Fruit fly (Drosophila melanogaster): ENCODE measurements around the gene Taf3.
A peak's percentile ranks its signal among the peaks of the same experiment; 100 is the strongest.

Gene Taf3

dm6 chr4:416288-416687, 50.3 kb downstream of the Taf3 start (continued):
- TF ChIP-seq sug (tag; optimal IDR thresholded peaks at IDR 0.05) (peak; percentile 44), CG14050 (GFP tag; IDR thresholded peaks at IDR 0.05) (no peak), CG30431 (GFP tag; optimal IDR thresholded peaks at IDR 0.05) (no peak), CG1529 (GFP tag; optimal IDR thresholded peaks at IDR 0.05) (no peak), CG12104 (GFP tag; optimal IDR thresholded peaks at IDR 0.05) (no peak), CG1792 (GFP tag; optimal IDR thresholded peaks at IDR 0.05) (no peak), Nf-YC (tag; optimal IDR thresholded peaks at IDR 0.05) (peak; percentile 49), HmgZ (tag; optimal IDR thresholded peaks at IDR 0.05) (peak; percentile 8), pan (optimal IDR thresholded peaks at IDR 0.05) (no peak), pan (GFP tag; optimal IDR thresholded peaks at IDR 0.05 in 1 of 2, IDR thresholded peaks at IDR 0.05 in 1 of 2) (no peak), Stat92E (GFP tag; optimal IDR thresholded peaks at IDR 0.05) (no peak), sd (tag; optimal IDR thresholded peaks at IDR 0.05) (no peak), sisA (GFP tag; IDR thresholded peaks at IDR 0.05) (no peak), br (optimal IDR thresholded peaks at IDR 0.05) (no peak), exex (tag; optimal IDR thresholded peaks at IDR 0.05) (no peak), Doc2 (GFP tag; IDR thresholded peaks at IDR 0.05) (no peak), NfI (GFP tag; optimal IDR thresholded peaks at IDR 0.05) (no peak), CG8478 (optimal IDR thresholded peaks at IDR 0.05) (no peak), Ets97D (GFP tag; optimal IDR thresholded peaks at IDR 0.05) (no peak), CG3726 (GFP tag; IDR thresholded peaks at IDR 0.05) (no peak), ATbp (GFP tag; optimal IDR thresholded peaks at IDR 0.05) (no peak), aop (GFP tag; IDR thresholded peaks at IDR 0.05) (no peak), Spps (tag; optimal IDR thresholded peaks at IDR 0.05) (no peak), CoRest (tag; optimal IDR thresholded peaks at IDR 0.05) (peak; percentile 32), knrl (GFP tag; IDR thresholded peaks at IDR 0.05; ENCODE audit: partially characterized antibody) (no peak), Hmr (GFP tag; optimal IDR thresholded peaks at IDR 0.05) (peak; percentile 45), bab2 (GFP tag; optimal IDR thresholded peaks at IDR 0.05) (no peak), CG9797 (GFP tag; optimal IDR thresholded peaks at IDR 0.05) (no peak), NC2α (GFP tag; optimal IDR thresholded peaks at IDR 0.05) (no peak), sr (GFP tag; IDR thresholded peaks at IDR 0.05) (no peak), Xbp1 (GFP tag; optimal IDR thresholded peaks at IDR 0.05) (peak; percentile 7), CG10267 (tag; optimal IDR thresholded peaks at IDR 0.05) (peak; percentile 50), crp (GFP tag; optimal IDR thresholded peaks at IDR 0.05) (no peak), fd3F (GFP tag; optimal IDR thresholded peaks at IDR 0.05) (no peak), CG4820 (GFP tag; optimal IDR thresholded peaks at IDR 0.05) (no peak), HHEX (GFP tag; optimal IDR thresholded peaks at IDR 0.05) (no peak), CG12659 (GFP tag; optimal IDR thresholded peaks at IDR 0.05) (peak; percentile 16), zf30C (GFP tag; optimal IDR thresholded peaks at IDR 0.05) (no peak), nmo (GFP tag; optimal IDR thresholded peaks at IDR 0.05) (no peak), CG11093 (GFP tag; IDR thresholded peaks at IDR 0.05) (no peak), CG16779 (GFP tag; IDR thresholded peaks at IDR 0.05) (no peak), Antp (GFP tag; optimal IDR thresholded peaks at IDR 0.05) (no peak), CG14441 (GFP tag; IDR thresholded peaks at IDR 0.05) (no peak), zen2 (GFP tag; IDR thresholded peaks at IDR 0.05; ENCODE audit: partially characterized antibody) (no peak), chm (GFP tag; IDR thresholded peaks at IDR 0.05) (no peak), ara (GFP tag; IDR thresholded peaks at IDR 0.05) (no peak), CkIIα-i1 (GFP tag; IDR thresholded peaks at IDR 0.05) (no peak), Bgb (GFP tag; IDR thresholded peaks at IDR 0.05; ENCODE audit: partially characterized antibody) (peak; percentile 47), sim (GFP tag; IDR thresholded peaks at IDR 0.05) (no peak), eve (GFP tag; optimal IDR thresholded peaks at IDR 0.05) (peak in 1 of 2 experiments; percentile 75), CG14667 (GFP tag; IDR thresholded peaks at IDR 0.05) (no peak), cg (GFP tag; optimal IDR thresholded peaks at IDR 0.05) (no peak), Atf3 (GFP tag; optimal IDR thresholded peaks at IDR 0.05) (peak; percentile 69)
